Worm (Caenorhabditis elegans) whole organism, late embryonic: ENCODE measurements around the gene F19H6.5.
A peak's percentile ranks its signal among the peaks of the same experiment; 100 is the strongest.

Experiments
- C08G9.2 ChIP-seq: sonication (generic microtip); optimal IDR thresholded peaks from 2 replicates; lab custom pipeline; 2016; ENCODE audit warnings: mild to moderate bottlenecking, missing genetic modification characterization, moderate library complexity, missing compliant biosample characterization
- C38D4.7 ChIP-seq: fragments of 200-800 bp; sonication (Bioruptor generic); optimal IDR thresholded peaks from 2 replicates; lab custom pipeline; 2018; ENCODE audit warnings: mild to moderate bottlenecking, missing genetic modification characterization, moderate library complexity, missing compliant biosample characterization
- K09A11.1 ChIP-seq: sonication (generic microtip); optimal IDR thresholded peaks from 2 replicates; lab custom pipeline; 2017; ENCODE audit warnings: antibody characterized with exemption, mild to moderate bottlenecking, missing genetic modification characterization, missing compliant biosample characterization; ENCODE audit not compliant: insufficient read depth
- ama-1 ChIP-seq: fragments of 150-350 bp; optimal IDR thresholded peaks from 2 replicates; lab custom pipeline; 2014
- ceh-14 ChIP-seq: sonication (generic microtip); optimal IDR thresholded peaks from 2 replicates; lab custom pipeline; 2016; ENCODE audit warnings: missing genotype, missing genetic modification characterization, missing compliant biosample characterization
- ceh-19 ChIP-seq: fragments of 200-800 bp; sonication (Bioruptor generic); optimal IDR thresholded peaks from 2 replicates; lab custom pipeline; 2018; ENCODE audit warnings: mild to moderate bottlenecking, missing genetic modification characterization, missing compliant biosample characterization
- ceh-24 ChIP-seq: sonication (generic microtip); optimal IDR thresholded peaks from 2 replicates; lab custom pipeline; 2016; ENCODE audit warnings: mild to moderate bottlenecking, missing genetic modification characterization, missing compliant biosample characterization
- ceh-30 ChIP-seq: fragments of 150-350 bp; optimal IDR thresholded peaks from 2 replicates; lab custom pipeline; 2014; ENCODE audit warnings: missing biosample characterization, missing genetic modification characterization
- ceh-45 ChIP-seq: fragments of 200-800 bp; sonication (Bioruptor generic); IDR thresholded peaks from 2 replicates; pipeline ENCODE4 v1.3.6; 2022; ENCODE audit warnings: missing genetic modification reagents, missing genetic modification characterization, missing compliant biosample characterization
- ceh-48 ChIP-seq: sonication (generic microtip); optimal IDR thresholded peaks from 2 replicates; lab custom pipeline; 2016; ENCODE audit warnings: missing genetic modification characterization, inconsistent platforms, missing compliant biosample characterization
- ceh-9 ChIP-seq: sonication (generic microtip); optimal IDR thresholded peaks from 2 replicates; lab custom pipeline; 2016; ENCODE audit warnings: mild to moderate bottlenecking, missing genetic modification characterization, inconsistent platforms, missing compliant biosample characterization
- che-1 ChIP-seq: sonication (generic microtip); optimal IDR thresholded peaks from 2 replicates; lab custom pipeline; 2016; ENCODE audit warnings: mild to moderate bottlenecking, missing genetic modification characterization, missing compliant biosample characterization
- dmd-4 ChIP-seq: sonication (generic microtip); optimal IDR thresholded peaks from 2 replicates; lab custom pipeline; 2016; ENCODE audit warnings: borderline replicate concordance, missing genetic modification characterization, missing compliant biosample characterization
- elt-2 ChIP-seq: sonication (generic microtip); optimal IDR thresholded peaks from 2 replicates; lab custom pipeline; 2016; ENCODE audit warnings: missing genetic modification reagents, missing genetic modification characterization, missing compliant biosample characterization
- elt-4 ChIP-seq: sonication (generic microtip); optimal IDR thresholded peaks from 2 replicates; lab custom pipeline; 2016; ENCODE audit warnings: missing genetic modification characterization, missing compliant biosample characterization
- fax-1 ChIP-seq: sonication (generic microtip); optimal IDR thresholded peaks from 2 replicates; lab custom pipeline; 2016; ENCODE audit warnings: missing genotype, missing genetic modification characterization, missing compliant biosample characterization
- gmeb-2 ChIP-seq: sonication (generic microtip); optimal IDR thresholded peaks from 2 replicates; lab custom pipeline; 2016; ENCODE audit warnings: missing genetic modification characterization, inconsistent platforms, missing compliant biosample characterization
- hlh-13 ChIP-seq: fragments of 200-800 bp; sonication (Bioruptor generic); optimal IDR thresholded peaks from 2 replicates; lab custom pipeline; 2018; ENCODE audit warnings: mild to moderate bottlenecking, missing genetic modification characterization, missing compliant biosample characterization
- hlh-15 ChIP-seq: sonication (generic microtip); optimal IDR thresholded peaks from 2 replicates; lab custom pipeline; 2016; ENCODE audit warnings: missing genetic modification characterization, missing compliant biosample characterization
- hlh-6 ChIP-seq: sonication (generic microtip); optimal IDR thresholded peaks from 2 replicates; lab custom pipeline; 2016; ENCODE audit warnings: missing genotype, missing genetic modification characterization, missing compliant biosample characterization
- lim-6 ChIP-seq: sonication (generic microtip); optimal IDR thresholded peaks from 2 replicates; lab custom pipeline; 2016; ENCODE audit warnings: missing genetic modification characterization, missing compliant biosample characterization
- nhr-232 ChIP-seq: sonication (generic microtip); optimal IDR thresholded peaks from 2 replicates; lab custom pipeline; 2016; ENCODE audit warnings: missing genetic modification characterization, missing compliant biosample characterization
- odd-2 ChIP-seq: sonication (generic microtip); optimal IDR thresholded peaks from 2 replicates; lab custom pipeline; 2017; ENCODE audit warnings: antibody characterized with exemption, mild to moderate bottlenecking, missing genetic modification characterization, missing compliant biosample characterization
- pat-9 ChIP-seq: fragments of 200-800 bp; sonication (Bioruptor generic); optimal IDR thresholded peaks from 2 replicates; lab custom pipeline; 2018; ENCODE audit warnings: mild to moderate bottlenecking, missing genetic modification characterization, moderate library complexity, missing compliant biosample characterization
- pha-2 ChIP-seq: sonication (generic microtip); optimal IDR thresholded peaks from 2 replicates; lab custom pipeline; 2017; ENCODE audit warnings: mild to moderate bottlenecking, missing genetic modification characterization, missing compliant biosample characterization
- pha-4 ChIP-seq: fragments of 150-350 bp; optimal IDR thresholded peaks from 2 replicates; lab custom pipeline; 2018; ENCODE audit warnings: missing biosample characterization, missing genetic modification reagents, missing genetic modification characterization
- pqm-1 ChIP-seq: sonication (generic microtip); optimal IDR thresholded peaks from 2 replicates; lab custom pipeline; 2016; ENCODE audit warnings: missing genetic modification characterization, missing compliant biosample characterization
- rnt-1 ChIP-seq: sonication (generic microtip); optimal IDR thresholded peaks from 2 replicates; lab custom pipeline; 2016; ENCODE audit warnings: missing genetic modification characterization, missing compliant biosample characterization
- sdc-2 ChIP-seq: sonication (generic microtip); optimal IDR thresholded peaks from 2 replicates; lab custom pipeline; 2016; ENCODE audit warnings: missing genotype, missing genetic modification characterization, missing compliant biosample characterization
- sox-2 ChIP-seq: fragments of 200-800 bp; sonication (Bioruptor generic); IDR thresholded peaks from 2 replicates; pipeline ENCODE4 v1.3.6; 2022; ENCODE audit warnings: missing genetic modification reagents, missing genetic modification characterization, missing compliant biosample characterization
- sox-4 ChIP-seq: sonication (generic microtip); optimal IDR thresholded peaks from 2 replicates; lab custom pipeline; 2017; ENCODE audit warnings: mild to moderate bottlenecking, missing genetic modification characterization, inconsistent platforms, missing compliant biosample characterization
- tbx-2 ChIP-seq: sonication (generic microtip); optimal IDR thresholded peaks from 2 replicates; lab custom pipeline; 2016; ENCODE audit warnings: missing genetic modification characterization, missing compliant biosample characterization
- ttx-3 ChIP-seq: sonication (generic microtip); optimal IDR thresholded peaks from 2 replicates; lab custom pipeline; 2016; ENCODE audit warnings: missing genetic modification reagents, missing genetic modification characterization, missing compliant biosample characterization
- unc-3 ChIP-seq, 2 experiments: fragments of 200-800 bp in 1 of 2; sonication (Bioruptor generic) in 1 of 2; sonication (generic microtip) in 1 of 2; conservative IDR thresholded peaks in 1 of 2; optimal IDR thresholded peaks in 1 of 2; 2 replicates each; pipeline versions ENCODE4 v1.3.6 to Lab custom; 2016 to 2022; ENCODE audit warnings: missing compliant biosample characterization in 2 of 2, missing genetic modification characterization in 2 of 2, missing genetic modification reagents in 1 of 2
- unc-42 ChIP-seq: sonication (generic microtip); optimal IDR thresholded peaks from 2 replicates; lab custom pipeline; 2016; ENCODE audit warnings: missing genotype, missing genetic modification characterization, missing compliant biosample characterization
- unc-86 ChIP-seq: sonication (generic microtip); optimal IDR thresholded peaks from 2 replicates; lab custom pipeline; 2016; ENCODE audit warnings: missing genetic modification characterization, missing compliant biosample characterization

F19H6.5 gene

DNA sequence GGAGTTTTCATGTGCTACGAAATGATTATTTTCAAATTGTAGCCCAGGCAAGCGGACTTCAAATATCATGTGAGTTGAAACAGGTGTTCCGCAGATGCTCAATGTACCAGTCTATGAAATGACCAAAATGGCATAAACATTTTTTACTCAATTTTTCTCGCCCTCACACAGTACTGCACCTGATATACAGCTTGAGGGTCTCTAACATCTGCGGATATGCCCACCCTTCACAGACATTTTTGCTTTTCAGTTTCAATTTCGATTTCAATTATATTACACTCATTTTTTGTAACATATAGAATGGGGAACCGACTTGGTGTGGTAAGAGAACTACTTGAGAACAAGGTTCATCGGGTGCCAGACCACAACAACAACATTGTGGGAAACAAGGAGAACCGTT, 18.0 kb downstream of the F19H6.5 start, which contains the start of gene F42F12.11:
TSS of gene F42F12.11 (plus strand) at position 301 of the 400 bp plus-strand sequence.
- TF ChIP-seq ceh-14 (no peak), ama-1 (lab: Kevin White, UChicago) (no peak), tbx-2 (no peak)

DNA sequence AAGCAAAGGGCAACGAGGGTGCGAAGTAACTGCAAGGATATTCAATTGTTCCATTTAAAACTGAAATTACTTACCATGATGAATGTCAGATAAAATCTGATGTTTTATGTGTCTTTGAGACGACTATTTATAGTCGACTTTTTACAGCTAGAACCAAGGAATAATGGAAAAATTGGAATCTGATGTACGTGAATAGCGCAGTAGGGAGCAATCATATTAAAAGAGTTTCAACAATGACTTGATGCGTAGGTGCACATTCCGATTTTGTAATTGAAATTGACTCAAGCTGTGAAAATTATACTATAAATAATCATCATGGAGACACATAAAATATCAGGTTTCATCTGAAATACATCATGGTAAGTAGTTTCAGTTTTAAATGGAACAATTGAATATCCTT, 21.4 kb downstream of the F19H6.5 start, which contains the start of the genes nspc-9 and nspc-10:
TSS of gene nspc-9 (minus strand) at position 101 of the 400 bp plus-strand sequence.
TSS of gene nspc-10 (plus strand) at position 331 of the 400 bp plus-strand sequence.
- TF ChIP-seq ceh-45 (GFP tag; lab: Robert Waterston, UW) (no peak), sox-4 (tag; lab: Kevin White, UChicago) (no peak)

- no peak for TF ChIP-seq hlh-15 (tag; lab: Kevin White, UChicago)
Observed at ce11 chrX:12341338-12341737, 23.4 kb downstream of the F19H6.5 start, which contains the start of gene zig-2. zig-2 (minus strand) TSS chrX:12341438.

DNA sequence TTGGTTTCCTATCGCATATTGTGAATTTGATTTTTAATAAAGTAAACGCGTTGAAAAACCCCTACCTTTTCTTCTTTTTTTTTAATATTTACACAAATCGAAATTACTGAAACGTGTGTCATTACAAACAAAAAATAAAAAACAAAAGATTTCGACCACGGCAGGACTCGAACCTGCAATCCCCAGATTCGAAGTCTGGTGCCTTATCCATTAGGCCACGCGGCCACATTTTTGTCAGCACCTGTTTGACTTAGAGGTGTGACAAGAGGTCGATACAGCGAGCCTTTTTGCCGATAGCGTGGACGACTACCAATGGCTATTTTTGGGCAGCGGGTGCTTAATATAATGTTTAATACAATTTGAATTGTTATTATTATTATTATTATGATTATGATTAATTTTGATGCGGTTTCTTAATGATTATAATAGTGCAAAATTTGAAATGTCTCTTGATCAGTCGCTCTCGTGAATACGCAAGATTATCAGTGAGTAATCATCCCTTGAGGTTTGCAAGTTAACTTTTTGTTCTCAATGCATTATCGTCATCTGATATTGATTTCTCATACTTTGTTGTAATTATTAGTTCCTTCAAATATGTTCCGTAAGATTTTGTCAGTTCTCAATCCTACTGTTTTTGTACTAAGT, 26.7 kb downstream of the F19H6.5 start, which contains the start of gene srd-44:
TSS of gene srd-44 (plus strand) at position 595 of the 645 bp plus-strand sequence.
- TF ChIP-seq sox-4 (tag; lab: Kevin White, UChicago), result no peak
- TF ChIP-seq pha-4 (tag; lab: Kevin White, UChicago), result no peak
- TF ChIP-seq ceh-30 (tag; lab: Kevin White, UChicago), result no peak
- peak; percentile 23 for TF ChIP-seq ttx-3 (tag; lab: Kevin White, UChicago)
- TF ChIP-seq ceh-14, result no peak
- no peak for TF ChIP-seq unc-3 (GFP tag; conservative IDR thresholded peaks at IDR 0.05; lab: Robert Waterston, UW)
- no peak for TF ChIP-seq unc-3 (tag; optimal IDR thresholded peaks at IDR 0.05; lab: Kevin White, UChicago)
- peak; percentile 27 for TF ChIP-seq elt-2 (tag; lab: Kevin White, UChicago)
- TF ChIP-seq unc-42 (tag; lab: Kevin White, UChicago), result no peak
- TF ChIP-seq pha-2, result no peak
- no peak for TF ChIP-seq dmd-4 (tag; lab: Kevin White, UChicago)
- no peak for TF ChIP-seq C38D4.7 (GFP tag; lab: Kevin White, UChicago)
- no peak for TF ChIP-seq nhr-232
- TF ChIP-seq C08G9.2 (tag; lab: Kevin White, UChicago), result no peak
- no peak for TF ChIP-seq ceh-45 (GFP tag; lab: Robert Waterston, UW)
- TF ChIP-seq ceh-24 (tag; lab: Kevin White, UChicago), result no peak
- TF ChIP-seq elt-4 (tag; lab: Kevin White, UChicago), result no peak
- TF ChIP-seq ama-1 (lab: Kevin White, UChicago), result no peak
- TF ChIP-seq sox-2 (GFP tag; lab: Robert Waterston, UW), result no peak
- TF ChIP-seq pqm-1 (tag; lab: Kevin White, UChicago), result no peak
- TF ChIP-seq hlh-13 (GFP tag; lab: Kevin White, UChicago), result no peak
- TF ChIP-seq pat-9 (tag; lab: Kevin White, UChicago), result no peak
- TF ChIP-seq che-1, result peak; percentile 42
- TF ChIP-seq gmeb-2 (tag; lab: Kevin White, UChicago), result no peak
- no peak for TF ChIP-seq rnt-1 (tag; lab: Kevin White, UChicago)
- TF ChIP-seq unc-86 (tag; lab: Kevin White, UChicago), result no peak
- TF ChIP-seq K09A11.1 (tag; lab: Kevin White, UChicago), result no peak
- peak; percentile 9 for TF ChIP-seq sdc-2 (tag; lab: Kevin White, UChicago)
- no peak for TF ChIP-seq odd-2

DNA sequence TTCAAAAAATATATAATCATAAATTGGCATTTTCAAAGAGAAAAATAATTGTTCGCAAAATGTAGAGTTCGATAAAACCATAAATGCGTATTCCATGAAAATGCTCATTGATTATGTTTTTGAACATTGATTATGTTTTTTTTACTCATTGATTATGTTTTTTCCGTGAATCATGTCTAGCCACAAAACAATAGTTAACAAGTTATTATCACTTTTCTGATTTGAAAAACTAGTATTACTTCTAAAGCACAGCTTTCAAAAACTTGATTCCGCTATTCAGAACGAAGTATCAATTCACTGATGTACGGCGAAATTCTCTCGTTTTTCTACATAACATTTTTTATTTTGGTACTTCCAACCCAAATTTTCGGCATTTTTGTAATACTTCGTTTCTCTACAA, 28.9 kb downstream of the F19H6.5 start, which contains the start of gene srd-48:
TSS of gene srd-48 (plus strand) at position 301 of the 400 bp plus-strand sequence.
- no peak for TF ChIP-seq ceh-48 (tag; lab: Kevin White, UChicago)
- no peak for TF ChIP-seq lim-6
- no peak for TF ChIP-seq hlh-6 (tag; lab: Kevin White, UChicago)
- no peak for TF ChIP-seq ceh-9 (tag; lab: Kevin White, UChicago)
- TF ChIP-seq fax-1, result no peak
- no peak for TF ChIP-seq ceh-19 (GFP tag; lab: Kevin White, UChicago)
